Fruit fly (Drosophila melanogaster): ENCODE results near the gene CG13078.

The CG13078 gene

dm6 chr2L:19586436-19587333, 23.0 kb downstream of the CG13078 start, which contains the start of gene Lar (continued):
- peak; percentile 78 for TF ChIP-seq CG30403 (GFP tag; optimal IDR thresholded peaks at IDR 0.05)
- TF ChIP-seq CG2889 (GFP tag; IDR thresholded peaks at IDR 0.05), result no peak
- no peak for TF ChIP-seq CG3726 (GFP tag; IDR thresholded peaks at IDR 0.05)
- TF ChIP-seq Fer3 (tag; optimal IDR thresholded peaks at IDR 0.05), result peak; percentile 38
- TF ChIP-seq ab (GFP tag; optimal IDR thresholded peaks at IDR 0.05), result peak; percentile 44
- no peak for TF ChIP-seq zen2 (GFP tag; IDR thresholded peaks at IDR 0.05; ENCODE audit: partially characterized antibody)
- no peak for TF ChIP-seq CG12104 (GFP tag; optimal IDR thresholded peaks at IDR 0.05)
- TF ChIP-seq gro (GFP tag; optimal IDR thresholded peaks at IDR 0.05), result peak; percentile 32
- TF ChIP-seq CG2875 (GFP tag; optimal IDR thresholded peaks at IDR 0.05), result no peak
- TF ChIP-seq Adf1 (GFP tag; IDR thresholded peaks at IDR 0.05), result no peak
- TF ChIP-seq CG2129 (GFP tag; IDR thresholded peaks at IDR 0.05; ENCODE audit: partially characterized antibody), result no peak
- TF ChIP-seq vvl (GFP tag; IDR thresholded peaks at IDR 0.05), result peak; percentile 75
- TF ChIP-seq CG1603 (tag; optimal IDR thresholded peaks at IDR 0.05), result peak; percentile 60
- TF ChIP-seq CG16779 (GFP tag; IDR thresholded peaks at IDR 0.05), result no peak
- peak; percentile 49 for TF ChIP-seq ara (GFP tag; IDR thresholded peaks at IDR 0.05)
- peak; percentile 2 for TF ChIP-seq Six4 (GFP tag; optimal IDR thresholded peaks at IDR 0.05)
- peak; percentile 66 for TF ChIP-seq CG13424 (tag; optimal IDR thresholded peaks at IDR 0.05)
- TF ChIP-seq Hr39 (optimal IDR thresholded peaks at IDR 0.05), result no peak
- no peak for TF ChIP-seq CG11093 (GFP tag; IDR thresholded peaks at IDR 0.05)
- TF ChIP-seq emc (GFP tag; optimal IDR thresholded peaks at IDR 0.05), result no peak
- no peak for TF ChIP-seq MTF-1 (GFP tag; optimal IDR thresholded peaks at IDR 0.05; ENCODE audit: borderline replicate concordance)
- peak; percentile 54 for TF ChIP-seq CG13287 (GFP tag; IDR thresholded peaks at IDR 0.05; ENCODE audit: partially characterized antibody)
- peak; percentile 46 for TF ChIP-seq CG1602 (GFP tag; optimal IDR thresholded peaks at IDR 0.05)
- peak; percentile 58 for TF ChIP-seq HLH54F (GFP tag; optimal IDR thresholded peaks at IDR 0.05)
- no peak; the same call in 2 of the 3 replicates for TF ChIP-seq HLH4C (GFP tag; IDR thresholded peaks at IDR 0.05; ENCODE audit: partially characterized antibody)
- no peak for TF ChIP-seq dan (GFP tag; IDR thresholded peaks at IDR 0.05)
- peak; percentile 45 for TF ChIP-seq Deaf1 (tag; optimal IDR thresholded peaks at IDR 0.05)
- peak; percentile 27 for TF ChIP-seq CG8089 (GFP tag; optimal IDR thresholded peaks at IDR 0.05)
- peak; percentile 67 for TF ChIP-seq CG11504 (tag; optimal IDR thresholded peaks at IDR 0.05)
- 0 out of 3 replicates have a peak, but pooled peaks have one; percentile 9 for TF ChIP-seq H15 (GFP tag; IDR thresholded peaks at IDR 0.05)
- no peak for TF ChIP-seq CG17612 (GFP tag; IDR thresholded peaks at IDR 0.05)
- peak; percentile 31; the same call in 1 of the 2 replicates for TF ChIP-seq CG14441 (GFP tag; IDR thresholded peaks at IDR 0.05)
- TF ChIP-seq ro (GFP tag; IDR thresholded peaks at IDR 0.05), result no peak
- TF ChIP-seq cad (GFP tag; optimal IDR thresholded peaks at IDR 0.05), result no peak
- TF ChIP-seq Mes4 (GFP tag; optimal IDR thresholded peaks at IDR 0.05), result peak; percentile 39
- no peak for TF ChIP-seq CG7963 (GFP tag; IDR thresholded peaks at IDR 0.05; ENCODE audit: partially characterized antibody)
- TF ChIP-seq klu (GFP tag; IDR thresholded peaks at IDR 0.05), result no peak
- peak; percentile 57 for TF ChIP-seq caup (GFP tag; optimal IDR thresholded peaks at IDR 0.05; ENCODE audit: severe bottlenecking)
- TF ChIP-seq CG6854 (GFP tag; optimal IDR thresholded peaks at IDR 0.05), result no peak
- peak; percentile 10 for TF ChIP-seq HHEX (GFP tag; optimal IDR thresholded peaks at IDR 0.05)
- TF ChIP-seq Dll (GFP tag; IDR thresholded peaks at IDR 0.05; ENCODE audit: partially characterized antibody), result peak; percentile 30; the same call in 1 of the 4 replicates
- peak; percentile 33 for TF ChIP-seq Hand (GFP tag; optimal IDR thresholded peaks at IDR 0.05)
- peak; percentile 32 for TF ChIP-seq ERR (GFP tag; optimal IDR thresholded peaks at IDR 0.05)
- peak; percentile 37 for TF ChIP-seq Blimp-1 (GFP tag; optimal IDR thresholded peaks at IDR 0.05)
- TF ChIP-seq CG9876 (GFP tag; optimal IDR thresholded peaks at IDR 0.05), result peak; percentile 10
- TF ChIP-seq CG8924 (tag; optimal IDR thresholded peaks at IDR 0.05), result peak; percentile 65
- TF ChIP-seq wdn (GFP tag; IDR thresholded peaks at IDR 0.05), result no peak
- no peak for TF ChIP-seq h (optimal IDR thresholded peaks at IDR 0.05)
- TF ChIP-seq CG7357 (GFP tag; IDR thresholded peaks at IDR 0.05), result peak; percentile 48; the same call in 1 of the 3 replicates
